Fruit fly (Drosophila melanogaster): ENCODE data around the gene CG14151.

CG14151 gene

dm6 chr3L:10677816-10678215 is 49.5 kb upstream of the CG14151 start (continued):
- TF ChIP-seq zen (tag; optimal IDR thresholded peaks at IDR 0.05) = no peak
- TF ChIP-seq Scr (GFP tag; IDR thresholded peaks at IDR 0.05; ENCODE audit: partially characterized antibody) = 0 out of 2 replicates have a peak, but pooled peaks have one; percentile 11
- no peak for TF ChIP-seq tgo (GFP tag; IDR thresholded peaks at IDR 0.05)
- no peak for TF ChIP-seq Dip3 (GFP tag; optimal IDR thresholded peaks at IDR 0.05)
- TF ChIP-seq Deaf1 (tag; optimal IDR thresholded peaks at IDR 0.05) = no peak
- peak in 1 of 2 experiments; percentile 17 for TF ChIP-seq tll (GFP tag; optimal IDR thresholded peaks at IDR 0.05)
- TF ChIP-seq sd (tag; optimal IDR thresholded peaks at IDR 0.05) = no peak
- no peak for TF ChIP-seq zen2 (GFP tag; IDR thresholded peaks at IDR 0.05; ENCODE audit: partially characterized antibody)
- TF ChIP-seq CG12769 (tag; optimal IDR thresholded peaks at IDR 0.05) = peak; percentile 33
- no peak for TF ChIP-seq CG2678 (tag; optimal IDR thresholded peaks at IDR 0.05)
- no peak for TF ChIP-seq Spps (tag; optimal IDR thresholded peaks at IDR 0.05)
- TF ChIP-seq CG10321 (GFP tag; IDR thresholded peaks at IDR 0.05) = no peak
- no peak for TF ChIP-seq CG2129 (GFP tag; IDR thresholded peaks at IDR 0.05; ENCODE audit: partially characterized antibody)
- no peak for TF ChIP-seq Opbp (GFP tag; IDR thresholded peaks at IDR 0.05; ENCODE audit: partially characterized antibody)
- TF ChIP-seq ci (GFP tag; IDR thresholded peaks at IDR 0.05) = no peak
- TF ChIP-seq CG15514 (GFP tag; optimal IDR thresholded peaks at IDR 0.05) = no peak
- peak; percentile 54 for TF ChIP-seq cg (GFP tag; optimal IDR thresholded peaks at IDR 0.05)
- no peak for TF ChIP-seq Mrtf (GFP tag; IDR thresholded peaks at IDR 0.05)
- no peak for TF ChIP-seq CG10209 (GFP tag; optimal IDR thresholded peaks at IDR 0.05)
- TF ChIP-seq cwo (GFP tag; optimal IDR thresholded peaks at IDR 0.05) = peak; percentile 42
- TF ChIP-seq fru (optimal IDR thresholded peaks at IDR 0.05) = no peak
- TF ChIP-seq CG10366 (GFP tag; IDR thresholded peaks at IDR 0.05) = no peak
- no peak for TF ChIP-seq sisA (GFP tag; IDR thresholded peaks at IDR 0.05)
- TF ChIP-seq btn (GFP tag; optimal IDR thresholded peaks at IDR 0.05) = no peak
- TF ChIP-seq Asciz (GFP tag; optimal IDR thresholded peaks at IDR 0.05) = no peak
- no peak for TF ChIP-seq Hmx (GFP tag; optimal IDR thresholded peaks at IDR 0.05)
- peak; percentile 22 for TF ChIP-seq abd-A (tag; optimal IDR thresholded peaks at IDR 0.05)
- no peak for TF ChIP-seq CG10979 (tag; optimal IDR thresholded peaks at IDR 0.05)
- no peak for TF ChIP-seq MESR4 (GFP tag; optimal IDR thresholded peaks at IDR 0.05)
- TF ChIP-seq CG15269 (tag; optimal IDR thresholded peaks at IDR 0.05) = no peak

- TF ChIP-seq pho (GFP tag; optimal IDR thresholded peaks at IDR 0.05) (no peak), lab (GFP tag; optimal IDR thresholded peaks at IDR 0.05) (no peak), fru (optimal IDR thresholded peaks at IDR 0.05) (no peak), CG2199 (GFP tag; IDR thresholded peaks at IDR 0.05) (0 out of 3 replicates have a peak, but pooled peaks have one; percentile 61), CG2129 (GFP tag; IDR thresholded peaks at IDR 0.05; ENCODE audit: partially characterized antibody) (no peak), CG14050 (GFP tag; IDR thresholded peaks at IDR 0.05) (no peak), CG4854 (GFP tag; optimal IDR thresholded peaks at IDR 0.05) (no peak), chinmo (GFP tag; IDR thresholded peaks at IDR 0.05; ENCODE audit: partially characterized antibody) (peak; percentile 70; the same call in 1 of the 4 replicates), CG2678 (tag; optimal IDR thresholded peaks at IDR 0.05) (no peak), lbe (GFP tag; optimal IDR thresholded peaks at IDR 0.05) (peak; percentile 18), Drgx (GFP tag; IDR thresholded peaks at IDR 0.05) (peak; percentile 84), zfh2 (GFP tag; optimal IDR thresholded peaks at IDR 0.05) (no peak), CG2875 (GFP tag; optimal IDR thresholded peaks at IDR 0.05) (no peak), ci (GFP tag; IDR thresholded peaks at IDR 0.05) (no peak), CG6791 (GFP tag; IDR thresholded peaks at IDR 0.05; ENCODE audit: partially characterized antibody) (no peak), toy (GFP tag; IDR thresholded peaks at IDR 0.05) (no peak), Atf3 (GFP tag; optimal IDR thresholded peaks at IDR 0.05) (no peak), CG17385 (GFP tag; optimal IDR thresholded peaks at IDR 0.05) (peak; percentile 40), CG31388 (GFP tag; optimal IDR thresholded peaks at IDR 0.05) (no peak), slp2 (GFP tag; optimal IDR thresholded peaks at IDR 0.05) (no peak), CHES-1-like (GFP tag; optimal IDR thresholded peaks at IDR 0.05) (no peak), bsh (GFP tag; optimal IDR thresholded peaks at IDR 0.05) (peak in 1 of 2 experiments; percentile 52), Dbx (GFP tag; IDR thresholded peaks at IDR 0.05) (no peak)
These were observed 47.5 kb upstream of the CG14151 start for dm6 chr3L:10675635-10676393.
